Fruit fly (Drosophila melanogaster) whole organism, adult: ENCODE results near the gene CG2187.

Experiments
- CG33017 ChIP-seq: fragments of 200-800 bp; sonication (Bioruptor generic); optimal IDR thresholded peaks from 2 replicates; lab custom pipeline; 2018; ENCODE audit warnings: missing biosample characterization, mild to moderate bottlenecking, missing genetic modification characterization, moderate library complexity
- CG7045 ChIP-seq: fragments of 200-800 bp; sonication (Bioruptor generic); optimal IDR thresholded peaks from 2 replicates; lab custom pipeline; 2017; ENCODE audit warnings: missing biosample characterization, mild to moderate bottlenecking, missing genetic modification characterization
- Hr96 ChIP-seq: fragments of 200-800 bp; sonication (Bioruptor generic); optimal IDR thresholded peaks from 2 replicates; lab custom pipeline; 2016; ENCODE audit warnings: missing biosample characterization, missing genetic modification characterization
- Mnt ChIP-seq: fragments of 200-800 bp; sonication (Bioruptor generic); optimal IDR thresholded peaks from 2 replicates; lab custom pipeline; 2016; ENCODE audit warnings: missing biosample characterization, mild to moderate bottlenecking, missing genetic modification characterization
- bab1 ChIP-seq: fragments of 200-800 bp; sonication (Bioruptor generic); optimal IDR thresholded peaks from 3 replicates; lab custom pipeline; 2019; ENCODE audit warnings: missing biosample characterization, mild to moderate bottlenecking, missing genetic modification characterization, moderate library complexity
- cic ChIP-seq: fragments of 200-800 bp; sonication (Bioruptor generic); optimal IDR thresholded peaks from 2 replicates; lab custom pipeline; 2017; ENCODE audit warnings: missing biosample characterization, mild to moderate bottlenecking, missing genetic modification characterization, moderate library complexity
- cnc ChIP-seq, 2 experiments: fragments of >200 bp; optimal IDR thresholded peaks; 2 replicates each; lab custom pipeline; 2017
- tj ChIP-seq: fragments of 200-800 bp; sonication (Bioruptor generic); optimal IDR thresholded peaks from 3 replicates; lab custom pipeline; 2017; ENCODE audit warnings: missing biosample characterization, mild to moderate bottlenecking, missing genetic modification characterization, moderate library complexity

- TF ChIP-seq CG33017 (tag; lab: Kevin White, UChicago) (no peak), tj (no peak), Hr96 (GFP tag; lab: Kevin White, UChicago) (no peak), Mnt (no peak), CG7045 (GFP tag; lab: Kevin White, UChicago) (no peak), bab1 (GFP tag; lab: Kevin White, UChicago) (no peak), cic (no peak), cnc (optimal IDR thresholded peaks at IDR 0.05; lab: Kevin White, UChicago) (no peak)
Measured at dm6 chr3R:31721466-31721865, 37.0 kb downstream of the CG2187 start.
